Worm (Caenorhabditis elegans) whole organism, L4/young adult: ENCODE data around the gene ser-7.

Source experiments
- W03F9.2 ChIP-seq: fragments of 150-350 bp; optimal IDR thresholded peaks from 2 replicates; lab custom pipeline; 2014; ENCODE audit warnings: missing biosample characterization, missing genetic modification characterization
- him-1 ChIP-seq: sonication (generic microtip); optimal IDR thresholded peaks from 2 replicates; lab custom pipeline; 2016; ENCODE audit warnings: missing genotype, missing genetic modification reagents, missing genetic modification characterization, missing compliant biosample characterization

DNA sequence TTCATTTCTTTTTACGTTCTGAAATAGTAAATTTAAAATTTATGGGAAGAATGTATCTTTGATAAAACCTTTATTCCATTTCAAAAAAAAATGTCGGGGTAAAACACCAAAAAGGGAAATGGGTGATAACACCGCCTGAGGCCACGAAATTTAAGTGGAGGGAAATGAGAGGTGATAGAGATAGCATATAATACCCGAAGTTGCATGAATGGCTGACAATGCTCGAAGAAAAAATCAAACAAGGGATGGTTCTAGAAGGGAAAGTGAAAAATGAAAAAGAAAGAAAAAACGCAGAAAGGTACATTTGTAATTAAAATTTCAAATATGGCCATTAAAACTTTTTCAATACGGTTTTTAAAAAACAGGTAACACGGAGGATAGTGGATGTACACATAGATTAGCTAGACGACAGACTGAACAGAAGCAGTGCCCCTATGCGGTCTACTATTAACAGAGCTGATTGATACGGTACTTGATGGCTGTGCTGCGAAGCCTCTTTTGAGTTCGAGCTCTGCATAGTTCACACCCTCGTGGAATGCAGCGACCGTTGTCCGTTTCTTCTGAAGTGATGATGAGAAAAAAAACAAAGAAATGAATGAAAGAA lies 24.9 kb downstream of the ser-7 start:
- TF ChIP-seq W03F9.2 (tag; lab: Kevin White, UChicago) = no peak
- TF ChIP-seq him-1 = no peak
